Fruit fly (Drosophila melanogaster): Measurements from ENCODE around the gene SCCRO4.
A peak's percentile ranks its signal among the peaks of the same experiment; 100 is the strongest.

- peak; percentile 36 for TF ChIP-seq kay (GFP tag; ENCODE audit: borderline replicate concordance)
- TF ChIP-seq Mnt (GFP tag; optimal IDR thresholded peaks at IDR 0.05), result no peak
- TF ChIP-seq Crg-1 (GFP tag; optimal IDR thresholded peaks at IDR 0.05), result no peak
- TF ChIP-seq tj (GFP tag; optimal IDR thresholded peaks at IDR 0.05), result no peak
- TF ChIP-seq pad (GFP tag; optimal IDR thresholded peaks at IDR 0.05), result no peak
- TF ChIP-seq CG7101 (tag; optimal IDR thresholded peaks at IDR 0.05), result no peak
- TF ChIP-seq CG1620 (GFP tag; optimal IDR thresholded peaks at IDR 0.05), result no peak
- TF ChIP-seq toe (GFP tag; optimal IDR thresholded peaks at IDR 0.05), result no peak
- TF ChIP-seq Hr96 (GFP tag; optimal IDR thresholded peaks at IDR 0.05), result no peak
- TF ChIP-seq CG14711 (tag; optimal IDR thresholded peaks at IDR 0.05), result no peak
- no peak for TF ChIP-seq CG12768 (GFP tag; optimal IDR thresholded peaks at IDR 0.05)
- no peak for TF ChIP-seq CG11617 (GFP tag; optimal IDR thresholded peaks at IDR 0.05)
- no peak for TF ChIP-seq bab1 (GFP tag; optimal IDR thresholded peaks at IDR 0.05)
- TF ChIP-seq cic (GFP tag; optimal IDR thresholded peaks at IDR 0.05), result peak; percentile 79
Measured at dm6 chr3L:20317751-20318150, 18.5 kb downstream of the SCCRO4 start.

Data from whole organism, adult.